Worm (Caenorhabditis elegans): ENCODE data around the gene clec-171.

DNA sequence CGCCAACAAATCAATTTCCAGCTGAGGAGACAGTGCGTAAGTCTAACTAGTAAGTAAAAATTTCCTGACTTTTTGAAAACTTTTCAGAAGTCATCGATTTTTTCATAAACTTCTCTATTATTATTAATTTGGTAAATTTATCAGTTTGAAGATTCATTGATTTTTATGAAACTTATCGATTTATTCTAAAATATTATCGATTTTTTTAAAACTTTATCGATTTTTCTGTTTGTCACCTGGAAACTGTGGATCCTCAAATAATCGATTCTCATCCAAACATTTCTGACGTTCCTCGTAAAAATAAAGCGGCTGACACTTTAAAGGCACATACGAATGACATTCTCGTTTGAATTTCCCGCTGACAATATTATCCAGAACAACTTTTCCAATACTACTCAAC, 6.8 kb upstream of the clec-171 start:
- TF ChIP-seq elt-3 (tag; optimal IDR thresholded peaks at IDR 0.05) (no peak), blmp-1 (tag; optimal IDR thresholded peaks at IDR 0.05) (no peak), lin-13 (tag; optimal IDR thresholded peaks at IDR 0.05) (no peak), ces-1 (GFP tag; optimal IDR thresholded peaks at IDR 0.05) (no peak)
